Worm (Caenorhabditis elegans): ENCODE measurements around the gene nlp-28.

nlp-28 gene

ce11 chrV:4021776-4022175, 34.1 kb downstream of the nlp-28 start, which contains the start of gene K09D9.14:
K09D9.14 (minus strand) TSS chrV:4021876.
- TF ChIP-seq unc-62 (GFP tag; optimal IDR thresholded peaks at IDR 0.05) = no peak

ce11 chrV:4022309-4022708, 34.6 kb downstream of the nlp-28 start, which contains the start of gene cyp-35A3:
cyp-35A3 (plus strand) TSS chrV:4022609.
- TF ChIP-seq unc-62 (GFP tag; optimal IDR thresholded peaks at IDR 0.05) = no peak

DNA sequence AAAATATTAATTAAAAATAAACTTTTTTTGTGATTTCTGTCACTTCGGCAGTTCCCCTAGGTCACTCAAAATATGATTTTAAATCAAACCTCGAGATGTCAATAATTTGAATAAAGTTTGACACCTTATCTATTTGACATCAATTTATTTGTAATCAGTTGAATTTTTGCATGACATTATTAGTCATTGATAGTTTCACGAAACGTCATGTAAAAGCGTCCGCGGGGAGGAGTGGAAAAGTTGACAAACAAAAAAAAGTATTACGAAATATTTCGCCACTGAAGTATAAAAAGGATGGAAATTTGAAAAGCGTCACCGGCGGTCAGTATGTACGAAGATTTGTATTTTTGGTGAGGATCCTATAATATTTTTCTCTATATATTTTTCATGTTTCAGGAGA, 37.1 kb downstream of the nlp-28 start, which contains the start of gene K09D9.1:
TSS of gene K09D9.1 (plus strand) at position 271 of the 400 bp plus-strand sequence.
- no peak for TF ChIP-seq unc-62 (GFP tag; optimal IDR thresholded peaks at IDR 0.05)

ce11 chrV:4029627-4030026, 41.9 kb downstream of the nlp-28 start:
- TF ChIP-seq unc-62 (GFP tag; optimal IDR thresholded peaks at IDR 0.05) = no peak

ce11 chrV:4031319-4031718, 43.6 kb downstream of the nlp-28 start, which contains the start of gene cyp-35A4:
cyp-35A4 (plus strand) TSS chrV:4031619.
- TF ChIP-seq unc-62 (GFP tag; optimal IDR thresholded peaks at IDR 0.05) = no peak

ce11 chrV:4034303-4034702, 46.6 kb downstream of the nlp-28 start, which contains the start of gene C49G7.7:
C49G7.7 (plus strand) TSS chrV:4034476.
- TF ChIP-seq unc-62 (GFP tag; optimal IDR thresholded peaks at IDR 0.05) = no peak

ce11 chrV:4035811-4036210, 48.1 kb downstream of the nlp-28 start, which contains the start of gene C49G7.13:
C49G7.13 (plus strand) TSS chrV:4036111.
- no peak for TF ChIP-seq unc-62 (GFP tag; optimal IDR thresholded peaks at IDR 0.05)
